Fruit fly (Drosophila melanogaster) whole organism, embryonic: ENCODE measurements around the gene DhpD.
A peak's percentile ranks its signal among the peaks of the same experiment; 100 is the strongest.

ENCODE experiments used
- Aef1 ChIP-seq: fragments of 200-800 bp; sonication (Bioruptor generic); IDR thresholded peaks from 3 replicates; pipeline ENCODE4 v1.3.6; 2022; ENCODE audit warnings: missing biosample characterization, missing genetic modification characterization
- B-H2 ChIP-seq: fragments of 200-800 bp; sonication (Bioruptor generic); optimal IDR thresholded peaks from 2 replicates; lab custom pipeline; 2018; ENCODE audit warnings: missing biosample characterization, mild to moderate bottlenecking, missing genetic modification characterization
- Blimp-1 ChIP-seq: fragments of 200-800 bp; sonication (Bioruptor generic); optimal IDR thresholded peaks from 3 replicates; lab custom pipeline; 2018; ENCODE audit warnings: missing biosample characterization, missing genetic modification characterization, mild to moderate bottlenecking, moderate library complexity, missing genetic modification reagents
- CG10209 ChIP-seq: fragments of 200-800 bp; sonication (Bioruptor generic); optimal IDR thresholded peaks from 3 replicates; lab custom pipeline; 2017; ENCODE audit warnings: missing biosample characterization, mild to moderate bottlenecking, missing genetic modification characterization, missing genetic modification reagents
- CG10543 ChIP-seq: fragments of 200-800 bp; sonication (Bioruptor generic); optimal IDR thresholded peaks from 3 replicates; lab custom pipeline; 2017; ENCODE audit warnings: missing biosample characterization, mild to moderate bottlenecking, missing genetic modification characterization, moderate library complexity
- CG10959 ChIP-seq: fragments of 200-800 bp; sonication (Bioruptor generic); IDR thresholded peaks from 2 replicates; pipeline ENCODE4 v1.3.6; 2022; ENCODE audit warnings: missing biosample characterization, missing genetic modification characterization
- CG11560 ChIP-seq: fragments of 200-800 bp; sonication (Bioruptor generic); IDR thresholded peaks from 3 replicates; pipeline ENCODE4 v1.3.6; 2022; ENCODE audit warnings: missing biosample characterization, missing genetic modification characterization
- CG12236 ChIP-seq: fragments of 200-800 bp; sonication (Bioruptor generic); optimal IDR thresholded peaks from 2 replicates; lab custom pipeline; 2016; ENCODE audit warnings: missing biosample characterization, missing genetic modification characterization
- CG12299 ChIP-seq: fragments of 200-800 bp; sonication (Bioruptor generic); optimal IDR thresholded peaks from 2 replicates; lab custom pipeline; 2018; ENCODE audit warnings: missing biosample characterization, mild to moderate bottlenecking, missing genetic modification characterization
- CG13424 ChIP-seq: fragments of 200-800 bp; sonication (Bioruptor generic); optimal IDR thresholded peaks from 2 replicates; lab custom pipeline; 2019; ENCODE audit warnings: missing biosample characterization, mild to moderate bottlenecking, missing genetic modification characterization, moderate library complexity
- CG13894 ChIP-seq: fragments of 200-800 bp; sonication (Bioruptor generic); optimal IDR thresholded peaks from 3 replicates; lab custom pipeline; 2018; ENCODE audit warnings: missing biosample characterization, mild to moderate bottlenecking, missing genetic modification characterization, moderate library complexity
- CG1529 ChIP-seq: fragments of 200-800 bp; sonication (Bioruptor generic); optimal IDR thresholded peaks from 3 replicates; lab custom pipeline; 2018; ENCODE audit warnings: missing biosample characterization, missing genetic modification characterization
- CG18476 ChIP-seq: fragments of 200-800 bp; sonication (Bioruptor generic); optimal IDR thresholded peaks from 2 replicates; lab custom pipeline; 2016; ENCODE audit warnings: missing biosample characterization, mild to moderate bottlenecking, missing genetic modification characterization
- CG2875 ChIP-seq: fragments of 200-800 bp; sonication (Bioruptor generic); optimal IDR thresholded peaks from 2 replicates; lab custom pipeline; 2017; ENCODE audit warnings: missing biosample characterization, mild to moderate bottlenecking, missing genetic modification characterization, missing genetic modification reagents
- CG6813 ChIP-seq: fragments of 200-800 bp; sonication (Bioruptor generic); optimal IDR thresholded peaks from 2 replicates; lab custom pipeline; 2017; ENCODE audit warnings: missing biosample characterization, missing genetic modification characterization, mild to moderate bottlenecking, moderate library complexity, missing genetic modification reagents
- CG8290 ChIP-seq, 3 experiments: fragments of 200-800 bp; sonication (Bioruptor generic); optimal IDR thresholded peaks; 2 replicates each; lab custom pipeline; 2016 to 2019; ENCODE audit warnings: missing biosample characterization in 3 of 3, missing genetic modification characterization in 3 of 3, mild to moderate bottlenecking in 2 of 3, moderate library complexity in 1 of 3
- D ChIP-seq, 2 experiments: fragments of 200-800 bp in 1 of 2; fragments of >200 bp in 1 of 2; sonication (Bioruptor generic) in 1 of 2; optimal IDR thresholded peaks; 2 replicates in 1 of 2; 3 replicates in 1 of 2; lab custom pipeline; 2017; ENCODE audit warnings: mild to moderate bottlenecking in 1 of 2, missing biosample characterization in 1 of 2, missing genetic modification characterization in 1 of 2, missing genetic modification reagents in 1 of 2
- Dfd ChIP-seq, 2 experiments: fragments of >200 bp; optimal IDR thresholded peaks; 2 replicates each; lab custom pipeline; 2017; ENCODE audit warnings: missing biosample characterization in 2 of 2, missing genetic modification characterization in 2 of 2
- E2f1 ChIP-seq: fragments of 200-800 bp; sonication (Bioruptor generic); IDR thresholded peaks from 2 replicates; pipeline ENCODE4 v1.3.6; 2022; ENCODE audit warnings: missing biosample characterization, missing genetic modification characterization
- Ets65A ChIP-seq: fragments of 200-800 bp; sonication (Bioruptor generic); peaks from one replicate; lab custom pipeline; 2016; ENCODE audit warnings: missing biosample characterization, missing genetic modification characterization
- Gsc ChIP-seq: fragments of 200-800 bp; sonication (Bioruptor generic); IDR thresholded peaks from 2 replicates; pipeline ENCODE4 v1.3.6; 2022; ENCODE audit warnings: missing biosample characterization, missing genetic modification characterization
- PHDP ChIP-seq: fragments of 200-800 bp; sonication (Bioruptor generic); optimal IDR thresholded peaks from 3 replicates; lab custom pipeline; 2018; ENCODE audit warnings: missing biosample characterization, mild to moderate bottlenecking, missing genetic modification characterization, moderate library complexity
- Poxn ChIP-seq: fragments of 200-800 bp; sonication (Bioruptor generic); IDR thresholded peaks from 2 replicates; pipeline ENCODE4 v1.3.6; 2022; ENCODE audit warnings: missing biosample characterization, missing genetic modification characterization
- Rx ChIP-seq: fragments of 200-800 bp; sonication (Bioruptor generic); IDR thresholded peaks from 2 replicates; pipeline ENCODE4 v1.3.6; 2022; ENCODE audit warnings: missing biosample characterization, missing genetic modification characterization
- Ssrp ChIP-seq: fragments of 200-800 bp; sonication (Bioruptor generic); optimal IDR thresholded peaks from 2 replicates; lab custom pipeline; 2018; ENCODE audit warnings: missing biosample characterization, mild to moderate bottlenecking, missing genetic modification characterization, moderate library complexity
- Stat92E ChIP-seq, 3 experiments: fragments of >200 bp in 2 of 3; fragments of 200-800 bp in 1 of 3; sonication (Bioruptor generic) in 1 of 3; optimal IDR thresholded peaks; 2 replicates each; lab custom pipeline; 2017 to 2019; ENCODE audit warnings: missing biosample characterization in 3 of 3, missing genetic modification characterization in 3 of 3, mild to moderate bottlenecking in 1 of 3, moderate library complexity in 1 of 3
- Tbp ChIP-seq: fragments of >200 bp; optimal IDR thresholded peaks from 2 replicates; lab custom pipeline; 2018; ENCODE audit warnings: missing biosample characterization, missing genetic modification characterization
- az2 ChIP-seq: fragments of 200-800 bp; sonication (Bioruptor generic); optimal IDR thresholded peaks from 3 replicates; lab custom pipeline; 2016; ENCODE audit warnings: missing biosample characterization, missing genetic modification characterization
- bab2 ChIP-seq: fragments of 200-800 bp; sonication (Bioruptor generic); optimal IDR thresholded peaks from 2 replicates; lab custom pipeline; 2016; ENCODE audit warnings: missing biosample characterization, missing genetic modification characterization
- emc ChIP-seq: fragments of 200-800 bp; sonication (Bioruptor generic); optimal IDR thresholded peaks from 2 replicates; lab custom pipeline; 2016; ENCODE audit warnings: missing biosample characterization, missing genetic modification characterization
- ems ChIP-seq: fragments of 200-800 bp; sonication (Bioruptor generic); optimal IDR thresholded peaks from 3 replicates; lab custom pipeline; 2016; ENCODE audit warnings: missing biosample characterization, missing genetic modification characterization
- exex ChIP-seq: fragments of 200-800 bp; sonication (Bioruptor generic); optimal IDR thresholded peaks from 4 replicates; lab custom pipeline; 2018; ENCODE audit warnings: missing biosample characterization, mild to moderate bottlenecking, missing genetic modification characterization, moderate library complexity
- grn ChIP-seq: fragments of 200-800 bp; sonication (Bioruptor generic); optimal IDR thresholded peaks from 3 replicates; lab custom pipeline; 2017; ENCODE audit warnings: missing biosample characterization, missing genetic modification characterization
- gsb-n ChIP-seq: fragments of 200-800 bp; sonication (Bioruptor generic); optimal IDR thresholded peaks from 3 replicates; lab custom pipeline; 2018; ENCODE audit warnings: missing biosample characterization, mild to moderate bottlenecking, missing genetic modification characterization
- hth ChIP-seq: fragments of >200 bp; optimal IDR thresholded peaks from 2 replicates; lab custom pipeline; 2017; ENCODE audit warnings: inconsistent platforms
- knrl ChIP-seq: fragments of 200-800 bp; sonication (Bioruptor generic); IDR thresholded peaks from 3 replicates; pipeline ENCODE4 v1.3.6; 2022; ENCODE audit warnings: missing biosample characterization, missing genetic modification characterization; ENCODE audit not compliant: partially characterized antibody
- lab ChIP-seq: fragments of 200-800 bp; sonication (Bioruptor generic); optimal IDR thresholded peaks from 3 replicates; lab custom pipeline; 2017; ENCODE audit warnings: missing biosample characterization, missing genetic modification characterization, mild to moderate bottlenecking, moderate library complexity, missing genetic modification reagents
- nerfin-1 ChIP-seq: fragments of 200-800 bp; sonication (Bioruptor generic); optimal IDR thresholded peaks from 3 replicates; lab custom pipeline; 2019; ENCODE audit warnings: missing biosample characterization, mild to moderate bottlenecking, missing genetic modification characterization, moderate library complexity
- odd ChIP-seq: fragments of 200-800 bp; sonication (Bioruptor generic); optimal IDR thresholded peaks from 2 replicates; lab custom pipeline; 2017; ENCODE audit warnings: missing biosample characterization, mild to moderate bottlenecking, missing genetic modification characterization
- pan ChIP-seq, 4 experiments: fragments of >200 bp in 3 of 4; fragments of 200-800 bp in 1 of 4; sonication (Bioruptor generic) in 1 of 4; optimal IDR thresholded peaks in 3 of 4; IDR thresholded peaks in 1 of 4; 2 replicates each; pipeline versions ENCODE4 v1.3.6 to Lab custom; 2017 to 2022; ENCODE audit warnings: missing biosample characterization in 2 of 4, missing genetic modification characterization in 2 of 4, mixed read lengths in 1 of 4
- ranshi ChIP-seq: fragments of 200-800 bp; sonication (Bioruptor generic); IDR thresholded peaks from 2 replicates; pipeline ENCODE4 v1.3.6; 2022; ENCODE audit warnings: missing biosample characterization, missing genetic modification characterization
- row ChIP-seq: fragments of 200-800 bp; sonication (Bioruptor generic); IDR thresholded peaks from 3 replicates; pipeline ENCODE4 v1.3.6; 2022; ENCODE audit warnings: missing biosample characterization, missing genetic modification characterization
- slou ChIP-seq: fragments of 200-800 bp; sonication (Bioruptor generic); optimal IDR thresholded peaks from 3 replicates; lab custom pipeline; 2016; ENCODE audit warnings: missing biosample characterization, missing genetic modification characterization
- sna ChIP-seq: fragments of 200-800 bp; sonication (Bioruptor generic); IDR thresholded peaks from 2 replicates; pipeline ENCODE4 v1.3.6; 2022; ENCODE audit warnings: missing biosample characterization, missing genetic modification characterization; ENCODE audit not compliant: partially characterized antibody
- trem ChIP-seq: fragments of 200-800 bp; optimal IDR thresholded peaks from 3 replicates; lab custom pipeline; 2019; ENCODE audit warnings: missing biosample characterization, mild to moderate bottlenecking, missing genetic modification characterization, moderate library complexity
- tup ChIP-seq: fragments of 200-800 bp; sonication (Bioruptor generic); optimal IDR thresholded peaks from 2 replicates; lab custom pipeline; 2016; ENCODE audit warnings: missing biosample characterization, mild to moderate bottlenecking, missing genetic modification characterization, moderate library complexity
- tx ChIP-seq: fragments of 200-800 bp; sonication (Bioruptor generic); optimal IDR thresholded peaks from 2 replicates; lab custom pipeline; 2016; ENCODE audit warnings: missing biosample characterization, missing genetic modification characterization
- wdn ChIP-seq: fragments of 200-800 bp; sonication (Bioruptor generic); IDR thresholded peaks from 2 replicates; pipeline ENCODE4 v1.3.6; 2022; ENCODE audit warnings: missing biosample characterization, missing genetic modification characterization
- zf30C ChIP-seq: fragments of 200-800 bp; sonication (Bioruptor generic); optimal IDR thresholded peaks from 3 replicates; lab custom pipeline; 2018; ENCODE audit warnings: missing biosample characterization, mild to moderate bottlenecking, missing genetic modification characterization

DhpD gene

DNA sequence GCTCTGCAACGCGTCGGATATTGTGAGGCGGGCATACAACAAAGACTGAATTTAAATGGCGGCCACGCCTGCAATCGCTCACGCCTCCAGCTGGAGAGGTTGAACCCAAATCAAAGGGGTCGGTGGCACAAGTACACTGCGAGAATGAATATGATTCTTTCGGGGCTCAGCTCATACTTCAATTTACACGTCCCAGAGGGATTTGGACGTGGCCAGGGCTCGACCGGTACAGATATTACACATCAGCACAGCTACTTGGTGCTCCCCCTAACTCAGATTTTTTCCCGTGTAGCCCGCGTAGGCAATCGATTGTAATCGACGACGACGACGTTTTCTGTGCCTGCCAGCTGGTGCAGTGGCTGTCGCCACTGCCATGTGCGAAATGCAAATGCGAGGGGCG, 15.0 kb downstream of the DhpD start (continued):
- peak; percentile 51 for TF ChIP-seq odd (GFP tag; lab: Kevin White, UChicago)
- peak; percentile 69 for TF ChIP-seq wdn (GFP tag; lab: Robert Waterston, UW)
- TF ChIP-seq CG2875: peak; percentile 66
- peak; percentile 87 for TF ChIP-seq E2f1 (GFP tag; lab: Robert Waterston, UW)
- TF ChIP-seq Aef1 (GFP tag; lab: Robert Waterston, UW): peak; percentile 90
- peak; percentile 68; the same call in 2 of the 3 replicates for TF ChIP-seq CG11560 (tag; lab: Robert Waterston, UW)
- peak; percentile 72 for TF ChIP-seq CG10209 (GFP tag; lab: Kevin White, UChicago)
- TF ChIP-seq Stat92E (GFP tag; optimal IDR thresholded peaks at IDR 0.05; lab: Kevin White, UChicago): no peak
- peak; percentile 74 for TF ChIP-seq bab2 (GFP tag; lab: Kevin White, UChicago)
- TF ChIP-seq Ssrp (tag; lab: Kevin White, UChicago): peak; percentile 69
- peak; percentile 35 for TF ChIP-seq slou (GFP tag; lab: Kevin White, UChicago)
- peak; percentile 57 for TF ChIP-seq nerfin-1
- peak; percentile 32 for TF ChIP-seq tup (GFP tag; lab: Kevin White, UChicago)
- peak; percentile 79 for TF ChIP-seq Gsc
- TF ChIP-seq zf30C: no peak
- TF ChIP-seq CG13894 (tag; lab: Kevin White, UChicago): no peak
- no peak for TF ChIP-seq CG12299 (tag; lab: Kevin White, UChicago)
- TF ChIP-seq CG13424 (tag; lab: Kevin White, UChicago): peak; percentile 80
- peak; percentile 63 for TF ChIP-seq CG6813 (GFP tag; lab: Kevin White, UChicago)
- TF ChIP-seq ems (GFP tag; lab: Kevin White, UChicago): peak; percentile 73
- no peak for TF ChIP-seq Tbp (GFP tag; lab: Kevin White, UChicago)
- peak; percentile 84 for TF ChIP-seq row (GFP tag; lab: Robert Waterston, UW)
- TF ChIP-seq Ets65A (GFP tag; lab: Kevin White, UChicago): peak; percentile 98
- TF ChIP-seq CG10959: peak; percentile 74
- no peak for TF ChIP-seq D (optimal IDR thresholded peaks at IDR 0.05; lab: Kevin White, UChicago)
- peak; percentile 70 for TF ChIP-seq D (GFP tag; optimal IDR thresholded peaks at IDR 0.05; lab: Kevin White, UChicago)
- peak; percentile 57 for TF ChIP-seq grn (GFP tag; lab: Kevin White, UChicago)
- TF ChIP-seq emc (GFP tag; lab: Kevin White, UChicago): peak; percentile 29
- TF ChIP-seq CG18476 (GFP tag; lab: Kevin White, UChicago): peak; percentile 33
- no peak for TF ChIP-seq knrl (GFP tag; lab: Robert Waterston, UW)
- peak; percentile 61 for TF ChIP-seq PHDP (tag; lab: Kevin White, UChicago)
- TF ChIP-seq Poxn (GFP tag; lab: Robert Waterston, UW): no peak
- peak; percentile 48 for TF ChIP-seq gsb-n
- peak; percentile 62 for TF ChIP-seq CG1529 (GFP tag; lab: Kevin White, UChicago)
- no peak for TF ChIP-seq hth (lab: Kevin White, UChicago)
- TF ChIP-seq Dfd (GFP tag; optimal IDR thresholded peaks at IDR 0.05; lab: Kevin White, UChicago): no peak
- TF ChIP-seq az2 (GFP tag; lab: Kevin White, UChicago): peak; percentile 71
- TF ChIP-seq lab (GFP tag; lab: Kevin White, UChicago): peak; percentile 82
- TF ChIP-seq CG10543 (GFP tag; lab: Kevin White, UChicago): peak; percentile 36
- TF ChIP-seq exex (tag; lab: Kevin White, UChicago): no peak
- TF ChIP-seq trem (tag; lab: Kevin White, UChicago): peak; percentile 31
- no peak for TF ChIP-seq CG8290 (GFP tag; optimal IDR thresholded peaks at IDR 0.05; lab: Kevin White, UChicago)
- peak in 1 of 2 experiments; percentile 95 for TF ChIP-seq CG8290 (tag; optimal IDR thresholded peaks at IDR 0.05; lab: Kevin White, UChicago)
- no peak for TF ChIP-seq sna (GFP tag; lab: Robert Waterston, UW)
- TF ChIP-seq ranshi: peak; percentile 90
- TF ChIP-seq Rx (GFP tag; lab: Robert Waterston, UW): peak; percentile 90
- no peak for TF ChIP-seq B-H2 (GFP tag; lab: Kevin White, UChicago)
- peak; percentile 57 for TF ChIP-seq tx (GFP tag; lab: Kevin White, UChicago)
- peak; percentile 27 for TF ChIP-seq CG12236 (GFP tag; lab: Kevin White, UChicago)
- peak; percentile 63 for TF ChIP-seq Blimp-1
- no peak for TF ChIP-seq pan (optimal IDR thresholded peaks at IDR 0.05; lab: Kevin White, UChicago)
- peak in 1 of 2 experiments; percentile 92 for TF ChIP-seq pan (GFP tag; optimal IDR thresholded peaks at IDR 0.05 in 1 of 2, IDR thresholded peaks at IDR 0.05 in 1 of 2)
